Worm (Caenorhabditis elegans): ENCODE results near the gene bath-46.

ce11 chrII:1610630-1611029 is 12.9 kb downstream of the bath-46 start, which contains the start of gene fbxa-163:
- no peak for TF ChIP-seq F57C9.4 (tag; optimal IDR thresholded peaks at IDR 0.05)
- no peak for TF ChIP-seq nfya-1 (tag; optimal IDR thresholded peaks at IDR 0.05; ENCODE audit: borderline replicate concordance, insufficient read depth)
- no peak for TF ChIP-seq gei-17 (GFP tag; optimal IDR thresholded peaks at IDR 0.05)
- TF ChIP-seq Y79H2A.3 (GFP tag; conservative IDR thresholded peaks at IDR 0.05), result no peak
- TF ChIP-seq madf-8 (GFP tag; conservative IDR thresholded peaks at IDR 0.05), result no peak
